Worm (Caenorhabditis elegans) whole organism, young adult: Measurements from ENCODE around the gene F19H6.6.

Experiments used
- D2030.7 ChIP-seq: fragments of 200-800 bp; sonication (Bioruptor generic); IDR thresholded peaks from 2 replicates; pipeline ENCODE4 v1.3.6; 2022; ENCODE audit warnings: missing genetic modification reagents, missing genetic modification characterization, missing compliant biosample characterization
- F55B11.4 ChIP-seq: sonication (generic microtip); optimal IDR thresholded peaks from 2 replicates; lab custom pipeline; 2016; ENCODE audit warnings: missing compliant biosample characterization, missing genetic modification characterization, borderline replicate concordance; ENCODE audit not compliant: insufficient read depth
- K12H6.12 ChIP-seq: fragments of 200-800 bp; sonication (Bioruptor generic); optimal IDR thresholded peaks from 2 replicates; lab custom pipeline; 2018; ENCODE audit warnings: mild to moderate bottlenecking, missing genetic modification characterization, missing compliant biosample characterization
- T07F8.4 ChIP-seq: sonication (generic microtip); optimal IDR thresholded peaks from 2 replicates; lab custom pipeline; 2016; ENCODE audit warnings: mild to moderate bottlenecking, missing genetic modification characterization, moderate library complexity, missing compliant biosample characterization
- Y53F4B.3 ChIP-seq: fragments of 200-800 bp; sonication (Bioruptor generic); IDR thresholded peaks from 2 replicates; pipeline ENCODE4 v1.3.6; 2022; ENCODE audit warnings: missing genetic modification reagents, missing genetic modification characterization, missing compliant biosample characterization
- bed-2 ChIP-seq: fragments of 200-800 bp; sonication (Bioruptor generic); IDR thresholded peaks from 2 replicates; pipeline ENCODE4 v1.3.6; 2022; ENCODE audit warnings: missing genetic modification reagents, missing genetic modification characterization, missing compliant biosample characterization
- ekl-4 ChIP-seq: fragments of 200-800 bp; sonication (Bioruptor generic); IDR thresholded peaks from 2 replicates; pipeline ENCODE4 v1.3.6; 2022; ENCODE audit warnings: missing genetic modification reagents, missing genetic modification characterization, missing compliant biosample characterization
- lir-1 ChIP-seq: fragments of 200-800 bp; sonication (Bioruptor generic); conservative IDR thresholded peaks from 2 replicates; pipeline ENCODE4 v1.3.6; 2022; ENCODE audit warnings: missing genetic modification reagents, missing genetic modification characterization, missing compliant biosample characterization
- pha-4 ChIP-seq: fragments of 150-350 bp; sonication (generic microtip); optimal IDR thresholded peaks from 2 replicates; lab custom pipeline; 2014; ENCODE audit warnings: missing biosample characterization, missing genetic modification reagents, missing genetic modification characterization
- snpc-3.4 ChIP-seq: sonication (generic microtip); optimal IDR thresholded peaks from 2 replicates; lab custom pipeline; 2017; ENCODE audit warnings: missing genetic modification characterization, mild to moderate bottlenecking, missing compliant biosample characterization, antibody characterized with exemption, moderate library complexity, missing genotype, missing genetic modification reagents
- tbp1 ChIP-seq: fragments of 200-800 bp; sonication (Bioruptor generic); optimal IDR thresholded peaks from 2 replicates; lab custom pipeline; 2018; ENCODE audit warnings: mild to moderate bottlenecking, missing genetic modification characterization, missing compliant biosample characterization
- zfh-2 ChIP-seq: fragments of 200-800 bp; sonication (Bioruptor generic); conservative IDR thresholded peaks from 2 replicates; pipeline ENCODE4 v1.3.6; 2022; ENCODE audit warnings: missing genetic modification reagents, missing genetic modification characterization, missing compliant biosample characterization

- TF ChIP-seq snpc-3.4 (tag; lab: Kevin White, UChicago) (no peak), tbp1 (GFP tag; lab: Kevin White, UChicago) (no peak), pha-4 (tag; lab: Kevin White, UChicago) (no peak), zfh-2 (GFP tag; lab: Robert Waterston, UW) (no peak), bed-2 (GFP tag; lab: Robert Waterston, UW) (no peak), F55B11.4 (no peak), lir-1 (GFP tag; lab: Robert Waterston, UW) (no peak), Y53F4B.3 (no peak), T07F8.4 (tag; lab: Kevin White, UChicago) (no peak), K12H6.12 (tag; lab: Kevin White, UChicago) (no peak), ekl-4 (GFP tag; lab: Robert Waterston, UW) (no peak), D2030.7 (no peak)
Measured at ce11 chrX:12346729-12347128, 13.9 kb upstream of the F19H6.6 start, which contains the start of gene F42F12.11.
